Worm (Caenorhabditis elegans): ENCODE data around the gene F38H4.4.

F38H4.4 gene

ce11 chrIV:11847771-11848312, at the start of gene F38H4.4, which contains the start of gene F38H4.6:
Gene F38H4.4 (plus strand): TSS chrIV:11848262.
Gene F38H4.6 (minus strand): TSS chrIV:11847871.
- TF ChIP-seq pes-1 (GFP tag; IDR thresholded peaks at IDR 0.05) (no peak), ets-7 (tag; optimal IDR thresholded peaks at IDR 0.05) (no peak), scrt-1 (GFP tag; IDR thresholded peaks at IDR 0.05) (no peak), flt-1 (GFP tag; IDR thresholded peaks at IDR 0.05) (no peak), hmg-4 (GFP tag; optimal IDR thresholded peaks at IDR 0.05) (no peak), ceh-36 (tag; optimal IDR thresholded peaks at IDR 0.05) (no peak)

ce11 chrIV:11799240-11799639, 48.8 kb upstream of the F38H4.4 start:
- TF ChIP-seq scrt-1 (GFP tag; IDR thresholded peaks at IDR 0.05): no peak
- no peak for TF ChIP-seq hnd-1 (tag; optimal IDR thresholded peaks at IDR 0.05)
- TF ChIP-seq tra-4 (tag; optimal IDR thresholded peaks at IDR 0.05): no peak
- no peak for TF ChIP-seq hmbx-1 (tag; optimal IDR thresholded peaks at IDR 0.05)
- TF ChIP-seq B0310.2 (tag; optimal IDR thresholded peaks at IDR 0.05): no peak
- no peak for TF ChIP-seq flt-1 (GFP tag; IDR thresholded peaks at IDR 0.05)
- TF ChIP-seq tbx-37 (GFP tag; conservative IDR thresholded peaks at IDR 0.05): no peak
- TF ChIP-seq pes-1 (GFP tag; IDR thresholded peaks at IDR 0.05): no peak
- TF ChIP-seq sea-1 (GFP tag; conservative IDR thresholded peaks at IDR 0.05): no peak
- no peak for TF ChIP-seq tbx-11 (GFP tag; IDR thresholded peaks at IDR 0.05)
- no peak for TF ChIP-seq F13C5.2 (tag; optimal IDR thresholded peaks at IDR 0.05)
- TF ChIP-seq ets-7 (tag; optimal IDR thresholded peaks at IDR 0.05): no peak

- TF ChIP-seq tbx-37 (GFP tag; conservative IDR thresholded peaks at IDR 0.05) (no peak), ceh-36 (tag; optimal IDR thresholded peaks at IDR 0.05) (no peak), aly-1 (tag; optimal IDR thresholded peaks at IDR 0.05) (no peak), hmg-4 (GFP tag; optimal IDR thresholded peaks at IDR 0.05) (no peak)
Observed at ce11 chrIV:11801078-11801477, 47.0 kb upstream of the F38H4.4 start, which contains the start of gene dyf-18. Gene dyf-18 (minus strand): TSS chrIV:11801178.

ce11 chrIV:11803044-11803443, 45.0 kb upstream of the F38H4.4 start, which contains the start of gene H01G02.4:
Gene H01G02.4 (minus strand): TSS chrIV:11803144.
- no peak for TF ChIP-seq tbx-11 (GFP tag; IDR thresholded peaks at IDR 0.05)

ce11 chrIV:11804053-11804452, 44.0 kb upstream of the F38H4.4 start, which contains the start of gene H01G02.1:
Gene H01G02.1 (minus strand): TSS chrIV:11804153.
- TF ChIP-seq ets-7 (tag; optimal IDR thresholded peaks at IDR 0.05) (no peak), B0310.2 (tag; optimal IDR thresholded peaks at IDR 0.05) (no peak), tra-4 (tag; optimal IDR thresholded peaks at IDR 0.05) (no peak), pes-1 (GFP tag; IDR thresholded peaks at IDR 0.05) (no peak), tbx-37 (GFP tag; conservative IDR thresholded peaks at IDR 0.05) (no peak), hmg-4 (GFP tag; optimal IDR thresholded peaks at IDR 0.05) (no peak), hnd-1 (tag; optimal IDR thresholded peaks at IDR 0.05) (no peak), ceh-13 (GFP tag; optimal IDR thresholded peaks at IDR 0.05) (no peak), sea-1 (GFP tag; conservative IDR thresholded peaks at IDR 0.05) (no peak), hmbx-1 (tag; optimal IDR thresholded peaks at IDR 0.05) (no peak), aly-1 (tag; optimal IDR thresholded peaks at IDR 0.05) (no peak), tbx-11 (GFP tag; IDR thresholded peaks at IDR 0.05) (no peak), ceh-36 (tag; optimal IDR thresholded peaks at IDR 0.05) (no peak), ama-1 (optimal IDR thresholded peaks at IDR 0.05) (no peak), scrt-1 (GFP tag; IDR thresholded peaks at IDR 0.05) (no peak), flt-1 (GFP tag; IDR thresholded peaks at IDR 0.05) (no peak)

- no peak for TF ChIP-seq flt-1 (GFP tag; IDR thresholded peaks at IDR 0.05)
- TF ChIP-seq tbx-37 (GFP tag; conservative IDR thresholded peaks at IDR 0.05): no peak
- no peak for TF ChIP-seq hmg-4 (GFP tag; optimal IDR thresholded peaks at IDR 0.05)
- no peak for TF ChIP-seq ets-7 (tag; optimal IDR thresholded peaks at IDR 0.05)
- no peak for TF ChIP-seq ama-1 (optimal IDR thresholded peaks at IDR 0.05)
- TF ChIP-seq sea-1 (GFP tag; conservative IDR thresholded peaks at IDR 0.05): no peak
- TF ChIP-seq scrt-1 (GFP tag; IDR thresholded peaks at IDR 0.05): no peak
- TF ChIP-seq aly-1 (tag; optimal IDR thresholded peaks at IDR 0.05): no peak
- TF ChIP-seq ceh-36 (tag; optimal IDR thresholded peaks at IDR 0.05): no peak
- TF ChIP-seq tra-4 (tag; optimal IDR thresholded peaks at IDR 0.05): no peak
- no peak for TF ChIP-seq ceh-13 (GFP tag; optimal IDR thresholded peaks at IDR 0.05)
- no peak for TF ChIP-seq B0310.2 (tag; optimal IDR thresholded peaks at IDR 0.05)
- no peak for TF ChIP-seq hnd-1 (tag; optimal IDR thresholded peaks at IDR 0.05)
Observed at ce11 chrIV:11809047-11809446, 39.0 kb upstream of the F38H4.4 start.

DNA sequence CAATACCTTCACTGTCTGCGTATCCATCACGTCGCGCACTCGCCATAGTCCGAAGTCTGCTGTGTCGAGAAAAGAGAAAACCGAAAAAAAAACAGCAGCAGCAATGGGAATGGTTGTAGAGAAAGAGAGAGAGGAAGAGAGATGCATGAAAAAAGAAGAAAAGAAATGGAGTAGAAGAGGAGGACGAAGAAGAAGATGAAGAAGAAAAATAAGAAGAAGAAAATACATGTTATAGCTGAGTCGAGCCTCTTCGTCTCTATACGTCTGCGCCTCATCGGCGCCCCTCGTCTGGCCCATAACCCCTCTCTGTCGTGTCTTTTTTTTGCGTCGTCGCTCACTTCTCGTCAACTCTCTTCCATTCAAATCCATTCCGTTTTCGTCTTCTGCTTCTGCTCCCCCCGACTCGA, 38.4 kb upstream of the F38H4.4 start:
- TF ChIP-seq sea-1 (GFP tag; conservative IDR thresholded peaks at IDR 0.05): no peak
- TF ChIP-seq F13C5.2 (tag; optimal IDR thresholded peaks at IDR 0.05): peak; percentile 27

DNA sequence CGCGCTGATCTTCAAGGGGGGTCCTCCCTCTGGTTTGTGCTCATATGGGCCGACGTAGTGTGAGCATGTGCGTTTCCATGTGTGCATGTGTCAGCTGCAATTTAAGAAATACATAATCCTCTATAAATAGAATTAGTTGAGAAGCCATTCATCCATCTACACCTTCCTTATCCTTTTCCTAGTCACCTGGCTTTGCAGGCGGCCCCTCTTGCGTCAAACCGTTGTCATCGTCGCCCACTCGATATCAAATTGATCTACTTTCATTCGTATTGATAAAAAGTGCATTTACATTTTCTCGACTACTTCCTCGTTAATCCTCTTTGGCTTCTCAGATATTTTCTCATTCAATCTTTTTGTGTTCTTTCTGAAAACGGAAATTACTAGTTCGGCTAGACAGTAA, 36.0 kb upstream of the F38H4.4 start:
- TF ChIP-seq aly-1 (tag; optimal IDR thresholded peaks at IDR 0.05): no peak
- no peak for TF ChIP-seq hnd-1 (tag; optimal IDR thresholded peaks at IDR 0.05)
- TF ChIP-seq ceh-36 (tag; optimal IDR thresholded peaks at IDR 0.05): no peak
- TF ChIP-seq B0310.2 (tag; optimal IDR thresholded peaks at IDR 0.05): no peak
- TF ChIP-seq hmg-4 (GFP tag; optimal IDR thresholded peaks at IDR 0.05): no peak
- no peak for TF ChIP-seq hmbx-1 (tag; optimal IDR thresholded peaks at IDR 0.05)
- no peak for TF ChIP-seq pes-1 (GFP tag; IDR thresholded peaks at IDR 0.05)
- no peak for TF ChIP-seq tbx-11 (GFP tag; IDR thresholded peaks at IDR 0.05)
- no peak for TF ChIP-seq ets-7 (tag; optimal IDR thresholded peaks at IDR 0.05)
- no peak for TF ChIP-seq ceh-13 (GFP tag; optimal IDR thresholded peaks at IDR 0.05)
- no peak for TF ChIP-seq flt-1 (GFP tag; IDR thresholded peaks at IDR 0.05)

All from whole organism, early embryonic.